Worm (Caenorhabditis elegans): ENCODE data around the gene C16C10.9.

DNA sequence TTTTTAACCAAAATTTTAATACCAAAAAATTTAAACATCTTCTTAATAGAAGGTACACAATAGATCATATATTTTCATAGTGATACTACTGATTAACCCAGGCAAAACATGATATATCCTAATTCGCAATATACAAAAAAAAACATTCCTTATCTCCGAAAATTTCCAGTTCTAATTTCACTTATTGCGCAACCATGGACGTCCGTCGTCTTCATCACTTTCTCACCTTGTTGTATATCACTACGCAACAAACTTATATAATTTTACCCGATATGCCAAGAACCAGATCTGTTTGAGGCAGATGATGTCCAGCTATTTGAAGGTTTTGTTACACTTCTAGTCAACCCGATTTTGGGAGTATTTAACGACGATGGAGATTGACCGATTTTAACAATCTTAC lies 30.6 kb upstream of the C16C10.9 start, which contains the start of gene R74.2:
- TF ChIP-seq W03F9.2 (tag; optimal IDR thresholded peaks at IDR 0.05) = no peak
- no peak for TF ChIP-seq him-1 (tag; optimal IDR thresholded peaks at IDR 0.05)

Data from whole organism, L4/young adult.